Worm (Caenorhabditis elegans): ENCODE measurements around the gene ZK418.11.
"Not testable (repeated sequence)": the region's sequence is repeated elsewhere in the genome, so short reads cannot be mapped to it uniquely, and the experiment has no call there.

ZK418.11 gene

DNA sequence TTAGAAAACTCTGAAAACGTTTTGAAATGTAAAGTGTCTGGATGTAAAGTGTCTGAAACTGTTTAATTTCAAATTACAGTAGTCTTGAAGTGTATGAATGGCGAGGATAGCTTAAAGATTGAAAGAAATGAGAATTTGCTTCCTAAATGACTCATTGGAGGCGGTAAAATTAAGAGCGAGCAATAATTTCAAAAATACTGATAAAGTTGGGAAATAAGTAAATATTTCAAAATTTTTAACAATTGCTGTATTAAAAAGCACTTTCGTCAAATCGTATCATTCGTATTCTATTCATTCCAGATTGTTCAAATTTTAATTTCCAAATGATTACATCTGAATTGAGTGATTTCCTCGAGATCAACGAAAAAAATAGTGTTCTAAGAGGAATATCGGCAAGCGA lies 24.3 kb downstream of the ZK418.11 start, which contains the start of gene B0280.2:
B0280.2 (plus strand) TSS at position 301 of the 400 bp plus-strand sequence.
- TF ChIP-seq xbp-1 (tag; optimal IDR thresholded peaks at IDR 0.05), result no peak
- TF ChIP-seq F16B12.6 (tag; optimal IDR thresholded peaks at IDR 0.05), result no peak
- no peak for TF ChIP-seq C34B4.2 (tag; optimal IDR thresholded peaks at IDR 0.05)
- TF ChIP-seq lsy-2 (tag; optimal IDR thresholded peaks at IDR 0.05), result no peak
- no peak for TF ChIP-seq nhr-28 (tag; optimal IDR thresholded peaks at IDR 0.05)
- no peak for TF ChIP-seq lir-3 (tag; optimal IDR thresholded peaks at IDR 0.05; ENCODE audit: poor library complexity)
- no peak for TF ChIP-seq mep-1 (tag; optimal IDR thresholded peaks at IDR 0.05)
- no peak for TF ChIP-seq nhr-11 (tag; optimal IDR thresholded peaks at IDR 0.05)
- no peak for TF ChIP-seq nhr-12 (tag; optimal IDR thresholded peaks at IDR 0.05)
- no peak for TF ChIP-seq ztf-4 (tag; optimal IDR thresholded peaks at IDR 0.05)
- no peak for TF ChIP-seq hpl-2 (GFP tag; optimal IDR thresholded peaks at IDR 0.05)
- TF ChIP-seq elt-3 (tag; optimal IDR thresholded peaks at IDR 0.05), result no peak
- no peak for TF ChIP-seq dpl-1 (GFP tag; optimal IDR thresholded peaks at IDR 0.05)
- TF ChIP-seq hlh-4 (tag; optimal IDR thresholded peaks at IDR 0.05), result no peak
- TF ChIP-seq alr-1 (tag; optimal IDR thresholded peaks at IDR 0.05; ENCODE audit: borderline replicate concordance), result no peak
- no peak for TF ChIP-seq egl-13 (tag; optimal IDR thresholded peaks at IDR 0.05)
- no peak for TF ChIP-seq fkh-10 (GFP tag; optimal IDR thresholded peaks at IDR 0.05)
- no peak for TF ChIP-seq nhr-90 (tag; optimal IDR thresholded peaks at IDR 0.05; ENCODE audit: poor library complexity)
- TF ChIP-seq dsc-1 (tag; optimal IDR thresholded peaks at IDR 0.05), result no peak
- TF ChIP-seq ztf-11 (tag; optimal IDR thresholded peaks at IDR 0.05), result no peak

DNA sequence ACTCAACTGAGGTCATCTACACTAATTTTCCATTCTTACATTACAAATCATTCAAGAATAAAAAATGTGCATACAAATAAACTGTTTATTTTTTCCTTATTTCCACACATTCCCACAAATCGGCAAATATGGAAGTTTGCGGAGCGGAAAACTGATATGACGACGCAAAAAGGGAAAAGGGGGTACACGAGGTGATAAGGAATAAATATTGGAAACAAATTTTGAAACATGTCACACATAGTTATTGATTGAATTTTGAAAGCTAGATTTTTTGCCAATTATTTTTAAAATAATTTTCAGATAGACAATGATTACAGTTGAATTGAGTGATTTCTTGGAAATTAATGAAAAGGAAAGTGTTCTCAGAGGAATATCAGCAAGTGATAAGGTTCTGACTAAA lies 28.5 kb downstream of the ZK418.11 start, which contains the start of gene viro-2:
viro-2 (plus strand) TSS at position 301 of the 400 bp plus-strand sequence.
- TF ChIP-seq nhr-76 (tag; optimal IDR thresholded peaks at IDR 0.05); pax-3 (tag; optimal IDR thresholded peaks at IDR 0.05); ets-5 (GFP tag; IDR thresholded peaks at IDR 0.05): not testable (repeated sequence)

DNA sequence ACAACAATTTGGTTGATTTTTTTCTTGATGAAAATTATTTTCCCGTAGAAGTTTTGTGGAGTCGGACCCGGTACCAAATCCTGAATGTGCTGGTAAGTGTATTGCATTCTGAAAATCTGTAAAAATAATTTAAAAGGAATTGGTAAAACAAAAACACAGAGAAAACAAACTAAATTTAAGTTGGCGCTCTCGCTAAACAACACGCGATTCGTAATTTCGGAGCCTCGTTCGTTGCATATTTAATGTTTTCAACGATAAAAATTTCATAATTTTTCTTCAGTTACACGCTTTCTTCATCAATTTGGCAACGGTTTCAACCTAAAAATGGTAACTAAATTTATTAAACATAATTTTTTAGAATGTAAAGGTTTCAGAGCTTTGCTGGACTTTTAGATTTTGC lies 33.5 kb downstream of the ZK418.11 start, which contains the start of the genes pot-1 and ggtb-1:
pot-1 (minus strand) TSS at position 120 of the 400 bp plus-strand sequence.
ggtb-1 (plus strand) TSS at position 208 of the 400 bp plus-strand sequence.
- TF ChIP-seq C04F5.9 (tag; optimal IDR thresholded peaks at IDR 0.05) (no peak), tlp-1 (tag; optimal IDR thresholded peaks at IDR 0.05) (no peak), unc-86 (tag; optimal IDR thresholded peaks at IDR 0.05) (no peak), snu-23 (GFP tag; optimal IDR thresholded peaks at IDR 0.05) (peak; percentile 34), ets-5 (GFP tag; IDR thresholded peaks at IDR 0.05) (no peak), dpl-1 (GFP tag; optimal IDR thresholded peaks at IDR 0.05) (peak; percentile 58 to 79 (median 66)), grh-1 (GFP tag; IDR thresholded peaks at IDR 0.05) (no peak), C16A3.4 (tag; optimal IDR thresholded peaks at IDR 0.05) (no peak), unc-30 (tag; optimal IDR thresholded peaks at IDR 0.05) (no peak), unc-98 (GFP tag; IDR thresholded peaks at IDR 0.05) (no peak), mep-1 (tag; optimal IDR thresholded peaks at IDR 0.05) (no peak), swsn-7 (tag; optimal IDR thresholded peaks at IDR 0.05) (no peak), zip-4 (GFP tag; optimal IDR thresholded peaks at IDR 0.05) (no peak), tbx-2 (tag; optimal IDR thresholded peaks at IDR 0.05) (peak; percentile 9), isw-1 (GFP tag; IDR thresholded peaks at IDR 0.05) (no peak), alr-1 (tag; optimal IDR thresholded peaks at IDR 0.05; ENCODE audit: borderline replicate concordance) (no peak), ceh-8 (GFP tag; optimal IDR thresholded peaks at IDR 0.05) (no peak), ceh-82 (tag; optimal IDR thresholded peaks at IDR 0.05) (peak in 1 of 3 experiments; percentile 4), nhr-28 (tag; optimal IDR thresholded peaks at IDR 0.05) (no peak), skn-1 (tag; optimal IDR thresholded peaks at IDR 0.05) (peak; percentile 21), jun-1 (tag; optimal IDR thresholded peaks at IDR 0.05) (no peak), efl-1 (optimal IDR thresholded peaks at IDR 0.05) (peak; percentile 2 to 67), efl-1 (GFP tag; optimal IDR thresholded peaks at IDR 0.05 in 1 of 2) (peak; percentile 75 to 97), nhr-237 (tag; optimal IDR thresholded peaks at IDR 0.05) (no peak), lir-3 (tag; optimal IDR thresholded peaks at IDR 0.05; ENCODE audit: poor library complexity) (no peak), zag-1 (tag; optimal IDR thresholded peaks at IDR 0.05) (no peak), lin-39 (tag; optimal IDR thresholded peaks at IDR 0.05) (no peak), egl-13 (tag; optimal IDR thresholded peaks at IDR 0.05) (no peak), lsy-2 (tag; optimal IDR thresholded peaks at IDR 0.05) (peak in 1 of 2 experiments; percentile 62), lin-35 (GFP tag; optimal IDR thresholded peaks at IDR 0.05) (peak; percentile 18 to 74), lin-13 (GFP tag; optimal IDR thresholded peaks at IDR 0.05) (no peak), vab-15 (tag; optimal IDR thresholded peaks at IDR 0.05) (no peak), pag-3 (tag; optimal IDR thresholded peaks at IDR 0.05; ENCODE audit: borderline replicate concordance, insufficient read depth) (no peak), aly-2 (tag; optimal IDR thresholded peaks at IDR 0.05) (no peak)
